Worm (Caenorhabditis elegans) whole organism, L2 larva: ENCODE results near the gene vab-19.

ENCODE experiments used
- C34F6.9 ChIP-seq: fragments of 150-350 bp; optimal IDR thresholded peaks from 2 replicates; lab custom pipeline; 2014; ENCODE audit warnings: missing biosample characterization, missing genetic modification characterization
- R02D3.7 ChIP-seq: fragments of 150-350 bp; optimal IDR thresholded peaks from 2 replicates; lab custom pipeline; 2014; ENCODE audit warnings: missing biosample characterization, missing genetic modification characterization
- Y55F3AM.14 ChIP-seq: fragments of 200-800 bp; sonication (Bioruptor generic); optimal IDR thresholded peaks from 2 replicates; lab custom pipeline; 2018; ENCODE audit warnings: mild to moderate bottlenecking, missing genetic modification characterization, missing compliant biosample characterization
- alr-1 ChIP-seq: fragments of 150-350 bp; optimal IDR thresholded peaks from 2 replicates; lab custom pipeline; 2014; ENCODE audit warnings: missing biosample characterization, missing genetic modification characterization
- aly-2 ChIP-seq: fragments of 150-350 bp; optimal IDR thresholded peaks from 2 replicates; lab custom pipeline; 2014; ENCODE audit warnings: missing biosample characterization, missing genetic modification characterization
- ama-1 ChIP-seq: fragments of 150-350 bp; optimal IDR thresholded peaks from 2 replicates; lab custom pipeline; 2018; ENCODE audit warnings: inconsistent platforms
- blmp-1 ChIP-seq: sonication (generic microtip); optimal IDR thresholded peaks from 2 replicates; lab custom pipeline; 2017; ENCODE audit warnings: missing genetic modification characterization, mild to moderate bottlenecking, missing compliant biosample characterization, antibody characterized with exemption, moderate library complexity; ENCODE audit not compliant: insufficient read depth
- ceh-82 ChIP-seq: fragments of 150-350 bp; optimal IDR thresholded peaks from 2 replicates; lab custom pipeline; 2014; ENCODE audit warnings: missing biosample characterization, missing genetic modification characterization
- crh-2 ChIP-seq: sonication (generic microtip); optimal IDR thresholded peaks from 2 replicates; lab custom pipeline; 2017; ENCODE audit warnings: missing biosample characterization, missing genetic modification characterization
- dmd-4 ChIP-seq: sonication (generic microtip); optimal IDR thresholded peaks from 2 replicates; lab custom pipeline; 2017; ENCODE audit warnings: missing biosample characterization, missing genetic modification characterization
- elt-1 ChIP-seq: fragments of 150-350 bp; optimal IDR thresholded peaks from 2 replicates; lab custom pipeline; 2014; ENCODE audit warnings: missing biosample characterization, missing genetic modification characterization
- elt-3 ChIP-seq: sonication (generic microtip); optimal IDR thresholded peaks from 2 replicates; lab custom pipeline; 2017; ENCODE audit warnings: missing biosample characterization, missing genetic modification characterization
- fos-1 ChIP-seq: fragments of 150-350 bp; optimal IDR thresholded peaks from 2 replicates; lab custom pipeline; 2014; ENCODE audit warnings: missing biosample characterization, missing genetic modification characterization
- gmeb-1 ChIP-seq: fragments of 150-350 bp; optimal IDR thresholded peaks from 2 replicates; lab custom pipeline; 2014; ENCODE audit warnings: missing biosample characterization, missing genetic modification characterization
- lin-11 ChIP-seq: fragments of 150-350 bp; sonication (generic microtip); optimal IDR thresholded peaks from 2 replicates; lab custom pipeline; 2014; ENCODE audit warnings: missing biosample characterization, missing genetic modification characterization, inconsistent platforms, mixed read lengths
- lin-13 ChIP-seq: fragments of 150-350 bp; optimal IDR thresholded peaks from 2 replicates; lab custom pipeline; 2014; ENCODE audit warnings: missing biosample characterization, missing genetic modification reagents, missing genetic modification characterization
- lin-39 ChIP-seq: fragments of 150-350 bp; optimal IDR thresholded peaks from 2 replicates; lab custom pipeline; 2014; ENCODE audit warnings: missing biosample characterization, missing genetic modification reagents, missing genetic modification characterization
- lsy-2 ChIP-seq, 2 experiments: fragments of 150-350 bp in 1 of 2; sonication (generic microtip) in 1 of 2; optimal IDR thresholded peaks; 2 replicates each; lab custom pipeline; 2014 to 2017; ENCODE audit warnings: missing biosample characterization in 2 of 2, missing genetic modification characterization in 2 of 2
- mab-5 ChIP-seq: fragments of 150-350 bp; optimal IDR thresholded peaks from 2 replicates; lab custom pipeline; 2014; ENCODE audit warnings: missing biosample characterization, missing genetic modification characterization
- mdl-1 ChIP-seq, 2 experiments: fragments of 150-350 bp in 1 of 2; sonication (generic microtip) in 1 of 2; optimal IDR thresholded peaks; 2 replicates each; lab custom pipeline; 2017; ENCODE audit warnings: missing biosample characterization in 2 of 2, missing genetic modification characterization in 2 of 2
- nhr-10 ChIP-seq: sonication (generic microtip); optimal IDR thresholded peaks from 2 replicates; lab custom pipeline; 2017; ENCODE audit warnings: missing biosample characterization, missing genetic modification characterization
- nhr-11 ChIP-seq: fragments of 150-350 bp; optimal IDR thresholded peaks from 2 replicates; lab custom pipeline; 2014; ENCODE audit warnings: missing biosample characterization, missing genetic modification characterization
- nhr-12 ChIP-seq: fragments of 150-350 bp; optimal IDR thresholded peaks from 2 replicates; lab custom pipeline; 2014; ENCODE audit warnings: missing biosample characterization, missing genetic modification characterization
- nhr-129 ChIP-seq: fragments of 150-350 bp; optimal IDR thresholded peaks from 2 replicates; lab custom pipeline; 2014; ENCODE audit warnings: missing biosample characterization, missing genetic modification characterization
- nhr-21 ChIP-seq: fragments of 150-350 bp; optimal IDR thresholded peaks from 2 replicates; lab custom pipeline; 2014; ENCODE audit warnings: missing biosample characterization, missing genetic modification characterization
- nhr-23 ChIP-seq: fragments of 150-350 bp; optimal IDR thresholded peaks from 2 replicates; lab custom pipeline; 2014; ENCODE audit warnings: missing biosample characterization, missing genetic modification reagents, missing genetic modification characterization
- nhr-237 ChIP-seq: fragments of 150-350 bp; optimal IDR thresholded peaks from 2 replicates; lab custom pipeline; 2014; ENCODE audit warnings: missing biosample characterization, missing genetic modification characterization
- nhr-77 ChIP-seq: fragments of 150-350 bp; optimal IDR thresholded peaks from 2 replicates; lab custom pipeline; 2014; ENCODE audit warnings: missing biosample characterization, missing genetic modification characterization
- peb-1 ChIP-seq: fragments of 150-350 bp; optimal IDR thresholded peaks from 2 replicates; lab custom pipeline; 2014; ENCODE audit warnings: missing biosample characterization, missing genetic modification characterization
- skn-1 ChIP-seq: sonication (generic microtip); optimal IDR thresholded peaks from 2 replicates; lab custom pipeline; 2017; ENCODE audit warnings: missing biosample characterization, missing genetic modification characterization
- sma-9 ChIP-seq, 2 experiments: fragments of 150-350 bp in 1 of 2; sonication (generic microtip) in 1 of 2; optimal IDR thresholded peaks; 2 replicates each; lab custom pipeline; 2014 to 2016; ENCODE audit warnings: missing genetic modification characterization in 2 of 2, mild to moderate bottlenecking in 1 of 2, missing biosample characterization in 1 of 2, missing compliant biosample characterization in 1 of 2, missing genetic modification reagents in 1 of 2, moderate library complexity in 1 of 2
- snpc-4 ChIP-seq: fragments of 150-350 bp; optimal IDR thresholded peaks from 2 replicates; lab custom pipeline; 2014; ENCODE audit warnings: missing biosample characterization, missing genetic modification characterization
- unc-39 ChIP-seq: fragments of 150-350 bp; optimal IDR thresholded peaks from 2 replicates; lab custom pipeline; 2014; ENCODE audit warnings: missing biosample characterization, missing genetic modification characterization
- unc-55 ChIP-seq: fragments of 150-350 bp; sonication (generic microtip); optimal IDR thresholded peaks from 3 replicates; lab custom pipeline; 2014; ENCODE audit warnings: missing biosample characterization, missing genetic modification reagents, missing genetic modification characterization
- unc-62 ChIP-seq: fragments of 150-350 bp; optimal IDR thresholded peaks from 2 replicates; lab custom pipeline; 2014; ENCODE audit warnings: missing biosample characterization, missing genetic modification reagents, missing genetic modification characterization
- ztf-11 ChIP-seq: sonication (generic microtip); optimal IDR thresholded peaks from 2 replicates; lab custom pipeline; 2017; ENCODE audit warnings: missing biosample characterization, missing genetic modification characterization
- ztf-4 ChIP-seq: fragments of 150-350 bp; optimal IDR thresholded peaks from 2 replicates; lab custom pipeline; 2014; ENCODE audit warnings: missing biosample characterization, missing genetic modification characterization

The vab-19 gene

ce11 chrII:2473270-2473669 lies 30.2 kb downstream of the vab-19 start, which contains the start of gene tsr-1:
Gene tsr-1 (minus strand): TSS chrII:2473370.
- TF ChIP-seq lsy-2 (tag; optimal IDR thresholded peaks at IDR 0.05; lab: Kevin White, UChicago) = no peak
- no peak for TF ChIP-seq lin-39
- no peak for TF ChIP-seq elt-3
- TF ChIP-seq ama-1 (lab: Kevin White, UChicago) = no peak
- no peak for TF ChIP-seq lin-13 (GFP tag; lab: Kevin White, UChicago)
- TF ChIP-seq unc-62 (GFP tag; lab: Kevin White, UChicago) = no peak
- no peak for TF ChIP-seq crh-2
- no peak for TF ChIP-seq ztf-11 (tag; lab: Kevin White, UChicago)
- no peak for TF ChIP-seq Y55F3AM.14 (GFP tag; lab: Kevin White, UChicago)
- no peak for TF ChIP-seq nhr-11 (tag; lab: Kevin White, UChicago)
- no peak for TF ChIP-seq nhr-77 (tag; lab: Kevin White, UChicago)
- no peak for TF ChIP-seq blmp-1 (tag; lab: Kevin White, UChicago)
- no peak for TF ChIP-seq nhr-129 (tag; lab: Kevin White, UChicago)
- TF ChIP-seq nhr-237 (tag; lab: Kevin White, UChicago) = no peak
- TF ChIP-seq sma-9 (GFP tag; optimal IDR thresholded peaks at IDR 0.05; lab: Kevin White, UChicago) = no peak
- no peak for TF ChIP-seq sma-9 (tag; optimal IDR thresholded peaks at IDR 0.05; lab: Kevin White, UChicago)
- no peak for TF ChIP-seq nhr-10
- TF ChIP-seq dmd-4 (tag; lab: Kevin White, UChicago) = no peak
- TF ChIP-seq C34F6.9 (tag; lab: Kevin White, UChicago) = no peak

ce11 chrII:2478543-2478942 lies 35.5 kb downstream of the vab-19 start, which contains the start of gene mnat-1:
Gene mnat-1 (minus strand): TSS chrII:2478643.
- TF ChIP-seq lin-11 (tag; lab: Kevin White, UChicago) (no peak), gmeb-1 (tag; lab: Kevin White, UChicago) (no peak), Y55F3AM.14 (GFP tag; lab: Kevin White, UChicago) (no peak), unc-55 (no peak), lin-39 (no peak), nhr-77 (tag; lab: Kevin White, UChicago) (no peak), mdl-1 (tag; optimal IDR thresholded peaks at IDR 0.05; lab: Kevin White, UChicago) (no peak), nhr-11 (tag; lab: Kevin White, UChicago) (no peak), alr-1 (tag; lab: Kevin White, UChicago) (no peak), C34F6.9 (tag; lab: Kevin White, UChicago) (no peak), elt-1 (tag; lab: Kevin White, UChicago) (no peak), R02D3.7 (no peak), unc-39 (tag; lab: Kevin White, UChicago) (no peak), fos-1 (tag; lab: Kevin White, UChicago) (no peak), nhr-129 (tag; lab: Kevin White, UChicago) (no peak), unc-62 (GFP tag; lab: Kevin White, UChicago) (no peak)

- TF ChIP-seq unc-55 (peak; percentile 51), elt-1 (tag; lab: Kevin White, UChicago) (no peak), lsy-2 (tag; optimal IDR thresholded peaks at IDR 0.05; lab: Kevin White, UChicago) (peak; percentile 39 to 59), lin-13 (GFP tag; lab: Kevin White, UChicago) (peak; percentile 20)
- TF ChIP-seq, all 48 proteins: peak for 3
Measured at ce11 chrII:2479047-2479446, 36.0 kb downstream of the vab-19 start, which contains the start of gene F53G2.12. Gene F53G2.12 (minus strand): TSS chrII:2479090.

- no peak for TF ChIP-seq lsy-2 (tag; optimal IDR thresholded peaks at IDR 0.05; lab: Kevin White, UChicago)
- no peak for TF ChIP-seq unc-55
- no peak for TF ChIP-seq unc-39 (tag; lab: Kevin White, UChicago)
- no peak for TF ChIP-seq ztf-4
- TF ChIP-seq nhr-23 (tag; lab: Kevin White, UChicago) = no peak
- TF ChIP-seq gmeb-1 (tag; lab: Kevin White, UChicago) = no peak
- TF ChIP-seq dmd-4 (tag; lab: Kevin White, UChicago) = no peak
- no peak for TF ChIP-seq nhr-11 (tag; lab: Kevin White, UChicago)
- TF ChIP-seq nhr-129 (tag; lab: Kevin White, UChicago) = no peak
- TF ChIP-seq lin-39 = no peak
- TF ChIP-seq skn-1 (tag; lab: Kevin White, UChicago) = no peak
- TF ChIP-seq aly-2 (tag; lab: Kevin White, UChicago) = no peak
- TF ChIP-seq peb-1 (tag; lab: Kevin White, UChicago) = no peak
Measured at ce11 chrII:2480099-2480498, 37.0 kb downstream of the vab-19 start, which contains the start of gene F53G2.3. Gene F53G2.3 (plus strand): TSS chrII:2480399.

- TF ChIP-seq C34F6.9 (tag; lab: Kevin White, UChicago) = no peak
- no peak for TF ChIP-seq crh-2
- TF ChIP-seq lin-11 (tag; lab: Kevin White, UChicago) = no peak
- TF ChIP-seq nhr-11 (tag; lab: Kevin White, UChicago) = no peak
- TF ChIP-seq unc-39 (tag; lab: Kevin White, UChicago) = no peak
- no peak for TF ChIP-seq alr-1 (tag; lab: Kevin White, UChicago)
- TF ChIP-seq nhr-237 (tag; lab: Kevin White, UChicago) = no peak
- no peak for TF ChIP-seq nhr-21
- no peak for TF ChIP-seq ceh-82 (tag; lab: Kevin White, UChicago)
- no peak for TF ChIP-seq mdl-1 (tag; optimal IDR thresholded peaks at IDR 0.05; lab: Kevin White, UChicago)
- no peak for TF ChIP-seq snpc-4 (tag; lab: Kevin White, UChicago)
- TF ChIP-seq mab-5 (tag; lab: Kevin White, UChicago) = no peak
- TF ChIP-seq unc-55 = no peak
- TF ChIP-seq dmd-4 (tag; lab: Kevin White, UChicago) = no peak
- TF ChIP-seq nhr-12 (tag; lab: Kevin White, UChicago) = no peak
- TF ChIP-seq nhr-77 (tag; lab: Kevin White, UChicago) = no peak
- no peak for TF ChIP-seq nhr-23 (tag; lab: Kevin White, UChicago)
Measured at ce11 chrII:2481621-2482020, 38.5 kb downstream of the vab-19 start, which contains the start of gene F53G2.2. Gene F53G2.2 (plus strand): TSS chrII:2481921.
